Worm (Caenorhabditis elegans): ENCODE data around the gene dis-3.

- TF ChIP-seq lin-13 (tag; optimal IDR thresholded peaks at IDR 0.05) (no peak), ceh-43 (GFP tag; optimal IDR thresholded peaks at IDR 0.05) (no peak), unc-39 (tag; optimal IDR thresholded peaks at IDR 0.05) (no peak), M03D4.4 (tag; optimal IDR thresholded peaks at IDR 0.05) (no peak), nhr-28 (tag; optimal IDR thresholded peaks at IDR 0.05) (no peak), lsy-2 (tag; optimal IDR thresholded peaks at IDR 0.05) (no peak), blmp-1 (tag; optimal IDR thresholded peaks at IDR 0.05) (no peak), sptf-1 (tag; optimal IDR thresholded peaks at IDR 0.05) (no peak), pha-4 (tag; optimal IDR thresholded peaks at IDR 0.05) (no peak), mls-2 (tag; optimal IDR thresholded peaks at IDR 0.05) (no peak), snpc-4 (tag; optimal IDR thresholded peaks at IDR 0.05) (no peak), nhr-237 (tag; optimal IDR thresholded peaks at IDR 0.05) (no peak), elt-3 (tag; optimal IDR thresholded peaks at IDR 0.05) (no peak), ztf-11 (tag; optimal IDR thresholded peaks at IDR 0.05) (no peak)
Observed at ce11 chrIV:10141930-10142505, 45.0 kb downstream of the dis-3 start, which contains the start of the genes gst-2, gst-4 and dhs-12.

Data from whole organism, mixed stage, embryonic.